Fruit fly (Drosophila melanogaster) whole organism, embryonic: ENCODE measurements around the gene spn-F.

Source experiments
- Awh ChIP-seq: fragments of 200-800 bp; sonication (Bioruptor generic); IDR thresholded peaks from 2 replicates; pipeline ENCODE4, ENCODE4 v1.3.6; 2022; ENCODE audit warnings: missing biosample characterization, missing genetic modification characterization
- Bteb2 ChIP-seq: fragments of 200-800 bp; sonication (Bioruptor generic); optimal IDR thresholded peaks from 2 replicates; lab custom pipeline; 2016; ENCODE audit warnings: missing biosample characterization, missing genetic modification characterization
- CG10147 ChIP-seq: fragments of 200-800 bp; sonication (Bioruptor generic); optimal IDR thresholded peaks from 2 replicates; lab custom pipeline; 2019; ENCODE audit warnings: missing biosample characterization, mild to moderate bottlenecking, missing genetic modification characterization, moderate library complexity
- CG11093 ChIP-seq: fragments of 200-800 bp; sonication (Bioruptor generic); IDR thresholded peaks from 3 replicates; pipeline ENCODE4 v1.3.6; 2022; ENCODE audit warnings: missing biosample characterization, missing genetic modification characterization
- CG11247 ChIP-seq: fragments of 200-800 bp; sonication (Bioruptor generic); IDR thresholded peaks from 2 replicates; pipeline ENCODE4 v1.3.6; 2022; ENCODE audit warnings: missing biosample characterization, missing genetic modification characterization
- CG11504 ChIP-seq: fragments of 200-800 bp; sonication (Bioruptor generic); optimal IDR thresholded peaks from 3 replicates; lab custom pipeline; 2019; ENCODE audit warnings: missing biosample characterization, mild to moderate bottlenecking, missing genetic modification characterization, moderate library complexity
- CG14667 ChIP-seq: fragments of 200-800 bp; sonication (Bioruptor generic); IDR thresholded peaks from 2 replicates; pipeline ENCODE4 v1.3.6; 2022; ENCODE audit warnings: missing biosample characterization, missing genetic modification characterization
- CG18476 ChIP-seq: fragments of 200-800 bp; sonication (Bioruptor generic); optimal IDR thresholded peaks from 2 replicates; lab custom pipeline; 2016; ENCODE audit warnings: missing biosample characterization, mild to moderate bottlenecking, missing genetic modification characterization
- CG2199 ChIP-seq: fragments of 200-800 bp; sonication (Bioruptor generic); IDR thresholded peaks from 3 replicates; pipeline ENCODE4 v1.3.6; 2022; ENCODE audit warnings: missing biosample characterization, missing genetic modification characterization
- CG3838 ChIP-seq: fragments of 200-800 bp; sonication (Bioruptor generic); optimal IDR thresholded peaks from 3 replicates; lab custom pipeline; 2016; ENCODE audit warnings: missing biosample characterization, missing genetic modification characterization
- CG3847 ChIP-seq: fragments of 200-800 bp; sonication (Bioruptor generic); IDR thresholded peaks from 2 replicates; pipeline ENCODE4 v1.3.6; 2022; ENCODE audit warnings: missing biosample characterization, missing genetic modification characterization
- CG6765 ChIP-seq: fragments of 200-800 bp; sonication (Bioruptor generic); optimal IDR thresholded peaks from 3 replicates; lab custom pipeline; 2017; ENCODE audit warnings: missing biosample characterization, mild to moderate bottlenecking, missing genetic modification characterization
- CG6854 ChIP-seq: fragments of 200-800 bp; sonication (Bioruptor generic); optimal IDR thresholded peaks from 3 replicates; lab custom pipeline; 2017; ENCODE audit warnings: missing biosample characterization, mild to moderate bottlenecking, missing genetic modification characterization
- CG7556 ChIP-seq: fragments of 200-800 bp; sonication (Bioruptor generic); optimal IDR thresholded peaks from 2 replicates; lab custom pipeline; 2017; ENCODE audit warnings: missing biosample characterization, mild to moderate bottlenecking, missing genetic modification characterization
- CG7786 ChIP-seq: fragments of 200-800 bp; sonication (Bioruptor generic); optimal IDR thresholded peaks from 2 replicates; lab custom pipeline; 2016; ENCODE audit warnings: missing biosample characterization, missing genetic modification characterization
- CG9609 ChIP-seq: fragments of 200-800 bp; sonication (Bioruptor generic); optimal IDR thresholded peaks from 3 replicates; lab custom pipeline; 2016; ENCODE audit warnings: missing biosample characterization, missing genetic modification characterization
- CG9876 ChIP-seq: fragments of 200-800 bp; sonication (Bioruptor generic); optimal IDR thresholded peaks from 2 replicates; lab custom pipeline; 2016; ENCODE audit warnings: missing biosample characterization, missing genetic modification characterization
- CTCF ChIP-seq: fragments of 200-800 bp; sonication (Bioruptor generic); optimal IDR thresholded peaks from 2 replicates; lab custom pipeline; 2017; ENCODE audit warnings: missing biosample characterization, mild to moderate bottlenecking, missing genetic modification characterization, moderate library complexity
- CkIIα-i1 ChIP-seq: fragments of 200-800 bp; sonication (Bioruptor generic); IDR thresholded peaks from 2 replicates; pipeline ENCODE4 v1.3.6; 2022; ENCODE audit warnings: missing biosample characterization, missing genetic modification characterization
- D19B ChIP-seq: fragments of 200-800 bp; sonication (Bioruptor generic); optimal IDR thresholded peaks from 2 replicates; lab custom pipeline; 2017; ENCODE audit warnings: missing biosample characterization, mild to moderate bottlenecking, missing genetic modification characterization
- Dref ChIP-seq: fragments of 200-800 bp; sonication (Bioruptor generic); IDR thresholded peaks from 2 replicates; pipeline ENCODE4 v1.3.6; 2022; ENCODE audit warnings: missing biosample characterization, missing genetic modification characterization
- E2f2 ChIP-seq: fragments of 200-800 bp; sonication (Bioruptor generic); IDR thresholded peaks from 2 replicates; pipeline ENCODE4 v1.3.6; 2022; ENCODE audit warnings: missing biosample characterization, missing genetic modification characterization
- Ets97D ChIP-seq: fragments of 200-800 bp; sonication (Bioruptor generic); optimal IDR thresholded peaks from 3 replicates; lab custom pipeline; 2016; ENCODE audit warnings: missing biosample characterization, missing genetic modification characterization
- Fer3 ChIP-seq: fragments of 200-800 bp; sonication (Bioruptor generic); optimal IDR thresholded peaks from 2 replicates; lab custom pipeline; 2018; ENCODE audit warnings: missing biosample characterization, mild to moderate bottlenecking, missing genetic modification characterization, moderate library complexity
- HHEX ChIP-seq: fragments of 200-800 bp; sonication (Bioruptor generic); optimal IDR thresholded peaks from 3 replicates; lab custom pipeline; 2017; ENCODE audit warnings: missing biosample characterization, mild to moderate bottlenecking, missing genetic modification characterization, missing genetic modification reagents
- HLHmδ ChIP-seq: fragments of 200-800 bp; sonication (Bioruptor generic); optimal IDR thresholded peaks from 2 replicates; lab custom pipeline; 2018; ENCODE audit warnings: missing biosample characterization, mild to moderate bottlenecking, missing genetic modification characterization, moderate library complexity
- HmgD ChIP-seq: fragments of 200-800 bp; sonication (Bioruptor generic); optimal IDR thresholded peaks from 3 replicates; lab custom pipeline; 2016; ENCODE audit warnings: missing biosample characterization, missing genetic modification characterization
- Opbp ChIP-seq: fragments of 200-800 bp; sonication (Bioruptor generic); IDR thresholded peaks from 3 replicates; pipeline ENCODE4 v1.3.6; 2022; ENCODE audit warnings: missing biosample characterization, missing genetic modification characterization; ENCODE audit not compliant: partially characterized antibody
- Ravus ChIP-seq: fragments of 200-800 bp; sonication (Bioruptor generic); IDR thresholded peaks from 2 replicates; pipeline ENCODE4 v1.3.6; 2022; ENCODE audit warnings: missing biosample characterization, missing genetic modification characterization
- Scr ChIP-seq: fragments of 200-800 bp; sonication (Bioruptor generic); IDR thresholded peaks from 2 replicates; pipeline ENCODE4 v1.3.6; 2022; ENCODE audit warnings: missing biosample characterization, missing genetic modification characterization; ENCODE audit not compliant: partially characterized antibody
- Stat92E ChIP-seq, 3 experiments: fragments of >200 bp in 2 of 3; fragments of 200-800 bp in 1 of 3; sonication (Bioruptor generic) in 1 of 3; optimal IDR thresholded peaks; 2 replicates each; lab custom pipeline; 2017 to 2019; ENCODE audit warnings: missing biosample characterization in 3 of 3, missing genetic modification characterization in 3 of 3, mild to moderate bottlenecking in 1 of 3, moderate library complexity in 1 of 3
- TFAM ChIP-seq: fragments of 200-800 bp; sonication (Bioruptor generic); optimal IDR thresholded peaks from 2 replicates; lab custom pipeline; 2017; ENCODE audit warnings: missing biosample characterization, missing genetic modification characterization, inconsistent platforms
- Tbp ChIP-seq: fragments of >200 bp; optimal IDR thresholded peaks from 2 replicates; lab custom pipeline; 2018; ENCODE audit warnings: missing biosample characterization, missing genetic modification characterization
- Xbp1 ChIP-seq: fragments of 200-800 bp; sonication (Bioruptor generic); optimal IDR thresholded peaks from 3 replicates; lab custom pipeline; 2016; ENCODE audit warnings: missing biosample characterization, mild to moderate bottlenecking, missing genetic modification characterization
- Xrp1 ChIP-seq: fragments of 200-800 bp; sonication (Bioruptor generic); IDR thresholded peaks from 2 replicates; pipeline ENCODE4 v1.3.6; 2022; ENCODE audit warnings: missing biosample characterization, missing genetic modification characterization
- chinmo ChIP-seq: fragments of 200-800 bp; sonication (Bioruptor generic); IDR thresholded peaks from 4 replicates; pipeline ENCODE4 v1.3.6; 2022; ENCODE audit warnings: missing biosample characterization, missing genetic modification characterization; ENCODE audit not compliant: partially characterized antibody
- cwo ChIP-seq: fragments of 200-800 bp; sonication (Bioruptor generic); optimal IDR thresholded peaks from 3 replicates; lab custom pipeline; 2017; ENCODE audit warnings: missing biosample characterization, missing genetic modification characterization, mild to moderate bottlenecking, moderate library complexity, missing genetic modification reagents
- disco-r ChIP-seq: fragments of 200-800 bp; sonication (Bioruptor generic); optimal IDR thresholded peaks from 2 replicates; lab custom pipeline; 2016; ENCODE audit warnings: missing biosample characterization, missing genetic modification characterization
- dmrt99B ChIP-seq: fragments of 200-800 bp; sonication (Bioruptor generic); optimal IDR thresholded peaks from 2 replicates; lab custom pipeline; 2018; ENCODE audit warnings: missing biosample characterization, mild to moderate bottlenecking, missing genetic modification characterization, moderate library complexity
- grn ChIP-seq: fragments of 200-800 bp; sonication (Bioruptor generic); optimal IDR thresholded peaks from 3 replicates; lab custom pipeline; 2017; ENCODE audit warnings: missing biosample characterization, missing genetic modification characterization
- hth ChIP-seq: fragments of >200 bp; optimal IDR thresholded peaks from 2 replicates; lab custom pipeline; 2017; ENCODE audit warnings: inconsistent platforms
- jing ChIP-seq: fragments of 200-800 bp; sonication (Bioruptor generic); optimal IDR thresholded peaks from 2 replicates; lab custom pipeline; 2018; ENCODE audit warnings: missing biosample characterization, mild to moderate bottlenecking, missing genetic modification characterization
- ken ChIP-seq: fragments of 200-800 bp; sonication (Bioruptor generic); IDR thresholded peaks from 3 replicates; pipeline ENCODE4 v1.3.6; 2022; ENCODE audit warnings: missing biosample characterization, missing genetic modification characterization
- luna ChIP-seq: fragments of 200-800 bp; sonication (Bioruptor generic); optimal IDR thresholded peaks from 2 replicates; lab custom pipeline; 2016; ENCODE audit warnings: missing biosample characterization, missing genetic modification characterization
- onecut ChIP-seq: fragments of 200-800 bp; sonication (Bioruptor generic); IDR thresholded peaks from 2 replicates; pipeline ENCODE4 v1.3.6; 2022; ENCODE audit warnings: missing biosample characterization, missing genetic modification characterization
- salm ChIP-seq: fragments of 200-800 bp; sonication (Bioruptor generic); optimal IDR thresholded peaks from 2 replicates; lab custom pipeline; 2018; ENCODE audit warnings: missing biosample characterization, mild to moderate bottlenecking, missing genetic modification characterization
- sens ChIP-seq: fragments of 200-800 bp; sonication (Bioruptor generic); peaks from one replicate; lab custom pipeline; 2016; ENCODE audit warnings: missing biosample characterization, missing genetic modification characterization
- stc ChIP-seq: fragments of 200-800 bp; sonication (Bioruptor generic); IDR thresholded peaks from 2 replicates; pipeline ENCODE4 v1.3.6; 2022; ENCODE audit warnings: missing biosample characterization, missing genetic modification characterization
- vvl ChIP-seq: fragments of 200-800 bp; sonication (Bioruptor generic); IDR thresholded peaks from 2 replicates; pipeline ENCODE4 v1.3.6; 2022; ENCODE audit warnings: missing biosample characterization, missing genetic modification characterization
- wek ChIP-seq: fragments of 200-800 bp; sonication (Bioruptor generic); optimal IDR thresholded peaks from 3 replicates; lab custom pipeline; 2018; ENCODE audit warnings: missing biosample characterization, mild to moderate bottlenecking, missing genetic modification characterization, moderate library complexity

The spn-F gene

dm6 chr3R:31252093-31252962, 2.6 kb upstream of the spn-F start, which contains the start of the genes qless and mRpL32 (continued):
- TF ChIP-seq CG11247 (GFP tag; lab: Robert Waterston, UW) (peak; percentile 82), onecut (peak; percentile 15; the same call in 1 of the 2 replicates), Fer3 (tag; lab: Kevin White, UChicago) (no peak), CG11504 (tag; lab: Kevin White, UChicago) (no peak), jing (no peak), Stat92E (GFP tag; optimal IDR thresholded peaks at IDR 0.05; lab: Kevin White, UChicago) (no peak), CG14667 (GFP tag; lab: Robert Waterston, UW) (peak; percentile 22; the same call in 1 of the 2 replicates), CG3838 (GFP tag; lab: Kevin White, UChicago) (no peak), HHEX (no peak), Dref (GFP tag; lab: Robert Waterston, UW) (peak; percentile 59), salm (no peak), CkIIα-i1 (no peak), Xbp1 (peak; percentile 48), TFAM (peak; percentile 0), HmgD (GFP tag; lab: Kevin White, UChicago) (no peak), stc (GFP tag; lab: Robert Waterston, UW) (peak; percentile 75), Xrp1 (GFP tag; lab: Robert Waterston, UW) (peak; percentile 91), grn (no peak), CTCF (GFP tag; lab: Kevin White, UChicago) (no peak), hth (no peak), CG6765 (GFP tag; lab: Kevin White, UChicago) (no peak), HLHmδ (peak; percentile 2), CG3847 (GFP tag; lab: Robert Waterston, UW) (peak; percentile 34), disco-r (GFP tag; lab: Kevin White, UChicago) (no peak), sens (peak; percentile 94), Tbp (no peak), CG9876 (GFP tag; lab: Kevin White, UChicago) (peak; percentile 4), ken (GFP tag; lab: Robert Waterston, UW) (peak; percentile 73), Ravus (GFP tag; lab: Robert Waterston, UW) (no peak; the same call in 1 of the 2 replicates), Ets97D (GFP tag; lab: Kevin White, UChicago) (peak; percentile 42), CG7786 (GFP tag; lab: Kevin White, UChicago) (no peak), CG7556 (no peak), luna (GFP tag; lab: Kevin White, UChicago) (no peak), CG2199 (GFP tag; lab: Robert Waterston, UW) (no peak), Opbp (GFP tag; lab: Robert Waterston, UW) (peak; percentile 24; the same call in 1 of the 3 replicates), CG18476 (GFP tag; lab: Kevin White, UChicago) (peak; percentile 56), Bteb2 (peak; percentile 28), CG9609 (GFP tag; lab: Kevin White, UChicago) (peak; percentile 26), Scr (GFP tag; lab: Robert Waterston, UW) (peak; percentile 83), CG11093 (GFP tag; lab: Robert Waterston, UW) (peak; percentile 69), cwo (no peak), E2f2 (GFP tag; lab: Robert Waterston, UW) (peak; percentile 78), D19B (GFP tag; lab: Kevin White, UChicago) (no peak), dmrt99B (tag; lab: Kevin White, UChicago) (no peak), wek (no peak), Awh (GFP tag; lab: Robert Waterston, UW) (peak; percentile 76), CG6854 (no peak), chinmo (GFP tag; lab: Robert Waterston, UW) (peak; percentile 52; the same call in 1 of the 4 replicates), vvl (GFP tag; lab: Robert Waterston, UW) (peak; percentile 89), CG10147 (GFP tag; lab: Kevin White, UChicago) (peak; percentile 38)
